Fruit fly (Drosophila melanogaster): ENCODE results near the gene kmg.

The kmg gene

dm6 chr2L:13154313-13154712, 6.0 kb upstream of the kmg start:
- TF ChIP-seq CG5180 (GFP tag; optimal IDR thresholded peaks at IDR 0.05) (peak; percentile 91), Med (GFP tag) (peak; percentile 41), CG3281 (GFP tag; optimal IDR thresholded peaks at IDR 0.05) (no peak), HLH3B (GFP tag; IDR thresholded peaks at IDR 0.05) (peak; percentile 31; the same call in 1 of the 2 replicates), Lhr (GFP tag; optimal IDR thresholded peaks at IDR 0.05) (no peak), sd (tag; optimal IDR thresholded peaks at IDR 0.05) (no peak), peb (GFP tag; IDR thresholded peaks at IDR 0.05) (no peak), CG17328 (GFP tag; IDR thresholded peaks at IDR 0.05) (0 out of 2 replicates have a peak, but pooled peaks have one; percentile 23)

- TF ChIP-seq Dll (GFP tag; IDR thresholded peaks at IDR 0.05; ENCODE audit: partially characterized antibody) (no peak), zen2 (GFP tag; IDR thresholded peaks at IDR 0.05; ENCODE audit: partially characterized antibody) (no peak), Deaf1 (tag; optimal IDR thresholded peaks at IDR 0.05) (no peak), CG8944 (GFP tag; optimal IDR thresholded peaks at IDR 0.05) (no peak), CG11456 (GFP tag; IDR thresholded peaks at IDR 0.05) (no peak), br (optimal IDR thresholded peaks at IDR 0.05) (no peak), lbe (GFP tag; optimal IDR thresholded peaks at IDR 0.05) (no peak), Hr51 (GFP tag; optimal IDR thresholded peaks at IDR 0.05) (peak in 1 of 2 experiments; percentile 41), trem (tag; optimal IDR thresholded peaks at IDR 0.05) (no peak), CG6689 (GFP tag; IDR thresholded peaks at IDR 0.05) (no peak), ase (GFP tag; IDR thresholded peaks at IDR 0.05) (no peak), Nf-YC (tag; optimal IDR thresholded peaks at IDR 0.05) (peak; percentile 26), dimm (GFP tag; IDR thresholded peaks at IDR 0.05) (no peak), Dip2 (GFP tag; IDR thresholded peaks at IDR 0.05) (no peak), Dp (GFP tag; optimal IDR thresholded peaks at IDR 0.05) (no peak), CG2889 (GFP tag; IDR thresholded peaks at IDR 0.05) (no peak), CG32767 (GFP tag; IDR thresholded peaks at IDR 0.05) (no peak), sc (optimal IDR thresholded peaks at IDR 0.05) (no peak), sc (GFP tag; optimal IDR thresholded peaks at IDR 0.05) (no peak), CG33557 (GFP tag; optimal IDR thresholded peaks at IDR 0.05) (no peak), CG30020 (tag; optimal IDR thresholded peaks at IDR 0.05) (no peak), NC2β (GFP tag; optimal IDR thresholded peaks at IDR 0.05) (no peak), PHDP (tag; optimal IDR thresholded peaks at IDR 0.05) (peak; percentile 46), HLHmδ (GFP tag; optimal IDR thresholded peaks at IDR 0.05) (no peak), repo (GFP tag; optimal IDR thresholded peaks at IDR 0.05) (no peak), CG6683 (GFP tag; optimal IDR thresholded peaks at IDR 0.05) (no peak), CG13424 (tag; optimal IDR thresholded peaks at IDR 0.05) (peak; percentile 40), fd102C (GFP tag; optimal IDR thresholded peaks at IDR 0.05) (no peak), Doc3 (GFP tag; IDR thresholded peaks at IDR 0.05; ENCODE audit: partially characterized antibody) (no peak), Eip74EF (GFP tag; optimal IDR thresholded peaks at IDR 0.05) (no peak), CG17802 (tag; optimal IDR thresholded peaks at IDR 0.05) (no peak), disco-r (GFP tag; optimal IDR thresholded peaks at IDR 0.05) (no peak), HmgZ (tag; optimal IDR thresholded peaks at IDR 0.05) (no peak), dysf (GFP tag; IDR thresholded peaks at IDR 0.05) (peak; percentile 58; the same call in 1 of the 3 replicates), zf30C (GFP tag; optimal IDR thresholded peaks at IDR 0.05) (no peak), CG12071 (GFP tag; optimal IDR thresholded peaks at IDR 0.05) (no peak), BtbVII (GFP tag; optimal IDR thresholded peaks at IDR 0.05) (no peak), Bgb (GFP tag; IDR thresholded peaks at IDR 0.05; ENCODE audit: partially characterized antibody) (no peak), CG3163 (GFP tag; optimal IDR thresholded peaks at IDR 0.05) (no peak), Blimp-1 (GFP tag; optimal IDR thresholded peaks at IDR 0.05) (peak; percentile 33), pzg (GFP tag; optimal IDR thresholded peaks at IDR 0.05) (no peak), CG7963 (GFP tag; IDR thresholded peaks at IDR 0.05; ENCODE audit: partially characterized antibody) (no peak)
Observed at dm6 chr2L:13156349-13156748, 4.0 kb upstream of the kmg start.

Data from whole organism, embryonic.